Worm (Caenorhabditis elegans): ENCODE results near the gene Y51A2A.5.

- TF ChIP-seq lin-13 (GFP tag; optimal IDR thresholded peaks at IDR 0.05) (no peak), nhr-11 (tag; optimal IDR thresholded peaks at IDR 0.05) (no peak), nhr-77 (tag; optimal IDR thresholded peaks at IDR 0.05) (no peak), spr-3 (GFP tag; optimal IDR thresholded peaks at IDR 0.05) (no peak), skn-1 (tag; optimal IDR thresholded peaks at IDR 0.05) (no peak), gei-8 (GFP tag; optimal IDR thresholded peaks at IDR 0.05) (no peak), nhr-76 (tag; optimal IDR thresholded peaks at IDR 0.05) (no peak), nhr-25 (tag; optimal IDR thresholded peaks at IDR 0.05; ENCODE audit: borderline replicate concordance, insufficient read depth) (no peak)
These were observed 46.4 kb upstream of the Y51A2A.5 start, which contains the start of gene R10E8.1 for ce11 chrV:18252239-18252638.
